Fruit fly (Drosophila melanogaster) whole organism, embryonic: ENCODE data around the gene D12.

Source experiments
- Antp ChIP-seq: fragments of 200-800 bp; sonication (Bioruptor generic); optimal IDR thresholded peaks from 3 replicates; lab custom pipeline; 2016; ENCODE audit warnings: missing biosample characterization, missing genetic modification characterization
- Atf3 ChIP-seq: fragments of 200-800 bp; sonication (Bioruptor generic); optimal IDR thresholded peaks from 3 replicates; lab custom pipeline; 2016; ENCODE audit warnings: missing biosample characterization, missing genetic modification characterization
- Atf6 ChIP-seq: fragments of 200-800 bp; sonication (Bioruptor generic); IDR thresholded peaks from 2 replicates; pipeline ENCODE4 v1.3.6; 2022; ENCODE audit warnings: missing biosample characterization, missing genetic modification characterization
- C15 ChIP-seq: fragments of 200-800 bp; sonication (Bioruptor generic); IDR thresholded peaks from 3 replicates; pipeline ENCODE4 v1.3.6; 2022; ENCODE audit warnings: missing biosample characterization, missing genetic modification characterization
- CG11696 ChIP-seq: fragments of 200-800 bp; sonication (Bioruptor generic); IDR thresholded peaks from 2 replicates; pipeline ENCODE4 v1.3.6; 2022; ENCODE audit warnings: missing biosample characterization, missing genetic modification characterization
- CG12942 ChIP-seq: fragments of 200-800 bp; sonication (Bioruptor generic); optimal IDR thresholded peaks from 3 replicates; lab custom pipeline; 2016; ENCODE audit warnings: missing biosample characterization, missing genetic modification characterization
- CG13624 ChIP-seq: fragments of 200-800 bp; sonication (Bioruptor generic); optimal IDR thresholded peaks from 2 replicates; lab custom pipeline; 2016; ENCODE audit warnings: missing biosample characterization, missing genetic modification characterization
- CG14014 ChIP-seq: fragments of 200-800 bp; sonication (Bioruptor generic); IDR thresholded peaks from 2 replicates; pipeline ENCODE4 v1.3.6; 2022; ENCODE audit warnings: missing biosample characterization, missing genetic modification characterization
- CG14710 ChIP-seq: fragments of 200-800 bp; sonication (Bioruptor generic); optimal IDR thresholded peaks from 3 replicates; lab custom pipeline; 2019; ENCODE audit warnings: missing biosample characterization, mild to moderate bottlenecking, missing genetic modification characterization, moderate library complexity
- CG17361 ChIP-seq: fragments of 200-800 bp; sonication (Bioruptor generic); IDR thresholded peaks from 3 replicates; pipeline ENCODE4 v1.3.6; 2022; ENCODE audit warnings: missing biosample characterization, missing genetic modification characterization
- CG17802 ChIP-seq: fragments of 200-800 bp; sonication (Bioruptor generic); optimal IDR thresholded peaks from 2 replicates; lab custom pipeline; 2018; ENCODE audit warnings: missing biosample characterization, mild to moderate bottlenecking, missing genetic modification characterization, moderate library complexity
- CG30431 ChIP-seq: fragments of 200-800 bp; sonication (Bioruptor generic); optimal IDR thresholded peaks from 2 replicates; lab custom pipeline; 2017; ENCODE audit warnings: missing biosample characterization, missing genetic modification characterization
- CG31441 ChIP-seq: fragments of 200-800 bp; sonication (Bioruptor generic); IDR thresholded peaks from 2 replicates; pipeline ENCODE4 v1.3.6; 2022; ENCODE audit warnings: missing biosample characterization, missing genetic modification characterization
- CG43689 ChIP-seq: fragments of 200-800 bp; sonication (Bioruptor generic); IDR thresholded peaks from 2 replicates; pipeline ENCODE4 v1.3.6; 2022; ENCODE audit warnings: missing biosample characterization, missing genetic modification characterization
- CG4424 ChIP-seq: fragments of 200-800 bp; sonication (Bioruptor generic); optimal IDR thresholded peaks from 3 replicates; lab custom pipeline; 2016; ENCODE audit warnings: missing biosample characterization, missing genetic modification characterization
- CG5245 ChIP-seq: fragments of 200-800 bp; sonication (Bioruptor generic); optimal IDR thresholded peaks from 3 replicates; lab custom pipeline; 2016; ENCODE audit warnings: missing biosample characterization, missing genetic modification characterization
- CG6683 ChIP-seq: fragments of 200-800 bp; sonication (Bioruptor generic); optimal IDR thresholded peaks from 2 replicates; lab custom pipeline; 2017; ENCODE audit warnings: missing biosample characterization, mild to moderate bottlenecking, missing genetic modification characterization, missing genetic modification reagents
- CG6854 ChIP-seq: fragments of 200-800 bp; sonication (Bioruptor generic); optimal IDR thresholded peaks from 3 replicates; lab custom pipeline; 2017; ENCODE audit warnings: missing biosample characterization, mild to moderate bottlenecking, missing genetic modification characterization
- CG7987 ChIP-seq: fragments of 200-800 bp; sonication (Bioruptor generic); optimal IDR thresholded peaks from 2 replicates; lab custom pipeline; 2018; ENCODE audit warnings: missing biosample characterization, mild to moderate bottlenecking, missing genetic modification characterization, moderate library complexity
- CG8290 ChIP-seq, 3 experiments: fragments of 200-800 bp; sonication (Bioruptor generic); optimal IDR thresholded peaks; 2 replicates each; lab custom pipeline; 2016 to 2019; ENCODE audit warnings: missing biosample characterization in 3 of 3, missing genetic modification characterization in 3 of 3, mild to moderate bottlenecking in 2 of 3, moderate library complexity in 1 of 3
- CG8478 ChIP-seq: fragments of >200 bp; optimal IDR thresholded peaks from 2 replicates; lab custom pipeline; 2018
- Dfd ChIP-seq, 2 experiments: fragments of >200 bp; optimal IDR thresholded peaks; 2 replicates each; lab custom pipeline; 2017; ENCODE audit warnings: missing biosample characterization in 2 of 2, missing genetic modification characterization in 2 of 2
- Eip74EF ChIP-seq, 2 experiments: fragments of 200-800 bp in 1 of 2; fragments of >200 bp in 1 of 2; sonication (Bioruptor generic) in 1 of 2; optimal IDR thresholded peaks; 2 replicates each; lab custom pipeline; 2017 to 2019; ENCODE audit warnings: missing biosample characterization in 2 of 2, missing genetic modification characterization in 2 of 2, mild to moderate bottlenecking in 1 of 2, moderate library complexity in 1 of 2
- Gug ChIP-seq: fragments of 200-800 bp; sonication (Bioruptor generic); IDR thresholded peaks from 4 replicates; pipeline ENCODE4 v1.3.6; 2022; ENCODE audit warnings: missing biosample characterization, missing genetic modification characterization
- HmgD ChIP-seq: fragments of 200-800 bp; sonication (Bioruptor generic); optimal IDR thresholded peaks from 3 replicates; lab custom pipeline; 2016; ENCODE audit warnings: missing biosample characterization, missing genetic modification characterization
- Lhr ChIP-seq: fragments of 200-800 bp; sonication (Bioruptor generic); optimal IDR thresholded peaks from 3 replicates; lab custom pipeline; 2017; ENCODE audit warnings: mild to moderate bottlenecking, missing biosample characterization, missing genetic modification reagents, missing genetic modification characterization
- Nf-YA ChIP-seq: fragments of 200-800 bp; sonication (Bioruptor generic); IDR thresholded peaks from 2 replicates; pipeline ENCODE4 v1.3.6; 2022; ENCODE audit warnings: missing biosample characterization, missing genetic modification characterization
- NfI ChIP-seq: fragments of 200-800 bp; sonication (Bioruptor generic); optimal IDR thresholded peaks from 3 replicates; lab custom pipeline; 2018; ENCODE audit warnings: missing biosample characterization, mild to moderate bottlenecking, missing genetic modification characterization, moderate library complexity
- Oli ChIP-seq: fragments of 200-800 bp; sonication (Bioruptor generic); optimal IDR thresholded peaks from 2 replicates; lab custom pipeline; 2018; ENCODE audit warnings: missing biosample characterization, mild to moderate bottlenecking, missing genetic modification characterization, moderate library complexity
- amos ChIP-seq: fragments of 200-800 bp; sonication (Bioruptor generic); IDR thresholded peaks from 2 replicates; pipeline ENCODE4 v1.3.6; 2022; ENCODE audit warnings: missing biosample characterization, missing genetic modification characterization; ENCODE audit not compliant: partially characterized antibody
- az2 ChIP-seq: fragments of 200-800 bp; sonication (Bioruptor generic); optimal IDR thresholded peaks from 3 replicates; lab custom pipeline; 2016; ENCODE audit warnings: missing biosample characterization, missing genetic modification characterization
- cad ChIP-seq: fragments of >200 bp; optimal IDR thresholded peaks from 2 replicates; lab custom pipeline; 2017; ENCODE audit warnings: missing biosample characterization, missing genetic modification characterization
- cwo ChIP-seq: fragments of 200-800 bp; sonication (Bioruptor generic); optimal IDR thresholded peaks from 3 replicates; lab custom pipeline; 2017; ENCODE audit warnings: missing biosample characterization, missing genetic modification characterization, mild to moderate bottlenecking, moderate library complexity, missing genetic modification reagents
- dan ChIP-seq: fragments of 200-800 bp; sonication (Bioruptor generic); IDR thresholded peaks from 2 replicates; pipeline ENCODE4 v1.3.6; 2022; ENCODE audit warnings: missing biosample characterization, missing genetic modification characterization
- dimm ChIP-seq: fragments of 200-800 bp; sonication (Bioruptor generic); IDR thresholded peaks from 2 replicates; pipeline ENCODE4 v1.3.6; 2022; ENCODE audit warnings: missing biosample characterization, missing genetic modification characterization
- emc ChIP-seq: fragments of 200-800 bp; sonication (Bioruptor generic); optimal IDR thresholded peaks from 2 replicates; lab custom pipeline; 2016; ENCODE audit warnings: missing biosample characterization, missing genetic modification characterization
- en ChIP-seq: fragments of 200-800 bp; sonication (Bioruptor generic); optimal IDR thresholded peaks from 2 replicates; lab custom pipeline; 2016; ENCODE audit warnings: missing biosample characterization, missing genetic modification characterization
- fd3F ChIP-seq: fragments of 200-800 bp; sonication (Bioruptor generic); optimal IDR thresholded peaks from 2 replicates; lab custom pipeline; 2018; ENCODE audit warnings: missing biosample characterization, mild to moderate bottlenecking, missing genetic modification characterization, moderate library complexity
- gsb ChIP-seq: fragments of 200-800 bp; sonication (Bioruptor generic); IDR thresholded peaks from 2 replicates; pipeline ENCODE4 v1.3.6; 2022; ENCODE audit warnings: missing biosample characterization, missing genetic modification characterization
- her ChIP-seq: fragments of 200-800 bp; sonication (Bioruptor generic); optimal IDR thresholded peaks from 2 replicates; lab custom pipeline; 2016; ENCODE audit warnings: missing biosample characterization, missing genetic modification characterization
- lab ChIP-seq: fragments of 200-800 bp; sonication (Bioruptor generic); optimal IDR thresholded peaks from 3 replicates; lab custom pipeline; 2017; ENCODE audit warnings: missing biosample characterization, missing genetic modification characterization, mild to moderate bottlenecking, moderate library complexity, missing genetic modification reagents
- luna ChIP-seq: fragments of 200-800 bp; sonication (Bioruptor generic); optimal IDR thresholded peaks from 2 replicates; lab custom pipeline; 2016; ENCODE audit warnings: missing biosample characterization, missing genetic modification characterization
- maf-S ChIP-seq: fragments of 200-800 bp; sonication (Bioruptor generic); optimal IDR thresholded peaks from 2 replicates; lab custom pipeline; 2016; ENCODE audit warnings: missing biosample characterization, missing genetic modification characterization
- oc ChIP-seq: fragments of 200-800 bp; sonication (Bioruptor generic); optimal IDR thresholded peaks from 2 replicates; lab custom pipeline; 2018; ENCODE audit warnings: missing biosample characterization, mild to moderate bottlenecking, missing genetic modification characterization, moderate library complexity
- pan ChIP-seq, 4 experiments: fragments of >200 bp in 3 of 4; fragments of 200-800 bp in 1 of 4; sonication (Bioruptor generic) in 1 of 4; optimal IDR thresholded peaks in 3 of 4; IDR thresholded peaks in 1 of 4; 2 replicates each; pipeline versions ENCODE4 v1.3.6 to Lab custom; 2017 to 2022; ENCODE audit warnings: missing biosample characterization in 2 of 4, missing genetic modification characterization in 2 of 4, mixed read lengths in 1 of 4
- phol ChIP-seq: fragments of 200-800 bp; sonication (Bioruptor generic); optimal IDR thresholded peaks from 3 replicates; lab custom pipeline; 2018; ENCODE audit warnings: missing biosample characterization, mild to moderate bottlenecking, missing genetic modification characterization, moderate library complexity
- pnt ChIP-seq: fragments of 200-800 bp; sonication (Bioruptor generic); optimal IDR thresholded peaks from 3 replicates; lab custom pipeline; 2016; ENCODE audit warnings: missing biosample characterization, missing genetic modification characterization
- seq ChIP-seq: fragments of 200-800 bp; sonication (Bioruptor generic); IDR thresholded peaks from 2 replicates; pipeline ENCODE4 v1.3.6; 2022; ENCODE audit warnings: missing biosample characterization, missing genetic modification characterization
- sim ChIP-seq: fragments of 200-800 bp; sonication (Bioruptor generic); IDR thresholded peaks from 2 replicates; pipeline ENCODE4 v1.3.6; 2022; ENCODE audit warnings: missing biosample characterization, missing genetic modification characterization
- tin ChIP-seq: fragments of 200-800 bp; sonication (Bioruptor generic); optimal IDR thresholded peaks from 3 replicates; lab custom pipeline; 2016; ENCODE audit warnings: missing biosample characterization, missing genetic modification characterization
- usp ChIP-seq: fragments of >200 bp; optimal IDR thresholded peaks from 2 replicates; lab custom pipeline; 2017; ENCODE audit warnings: missing biosample characterization, missing genetic modification characterization
- wor ChIP-seq: fragments of 200-800 bp; sonication (Bioruptor generic); IDR thresholded peaks from 2 replicates; pipeline ENCODE4 v1.3.6; 2022; ENCODE audit warnings: missing biosample characterization, missing genetic modification characterization

Gene D12

DNA sequence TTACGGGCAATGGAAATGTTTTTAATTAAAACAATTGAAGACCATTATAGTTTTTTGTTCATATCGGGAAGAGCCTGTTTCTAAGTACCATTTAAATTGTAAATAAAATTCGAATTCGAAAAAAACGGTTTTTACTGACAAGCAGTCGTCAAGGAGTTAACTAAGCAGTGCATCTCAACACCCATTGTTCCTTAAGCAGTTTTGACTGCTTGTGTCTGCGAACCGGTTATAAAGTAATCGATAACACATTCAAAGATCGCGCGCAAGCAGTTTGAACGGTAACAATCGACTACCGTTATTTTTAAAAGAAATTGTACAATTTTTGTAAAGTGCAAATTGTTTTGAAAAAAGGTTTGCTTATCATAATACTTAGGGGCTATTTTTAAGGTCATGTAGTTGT lies 40.8 kb upstream of the D12 start (continued):
- TF ChIP-seq CG12942 (GFP tag; lab: Kevin White, UChicago) = no peak
- no peak for TF ChIP-seq pan (optimal IDR thresholded peaks at IDR 0.05; lab: Kevin White, UChicago)
- TF ChIP-seq pan (GFP tag; optimal IDR thresholded peaks at IDR 0.05 in 1 of 2, IDR thresholded peaks at IDR 0.05 in 1 of 2) = no peak
- peak; percentile 5 for TF ChIP-seq CG13624
- peak; percentile 3 for TF ChIP-seq maf-S (GFP tag; lab: Kevin White, UChicago)
- no peak for TF ChIP-seq NfI (GFP tag; lab: Kevin White, UChicago)
- TF ChIP-seq gsb = no peak
- TF ChIP-seq Lhr (GFP tag; lab: Kevin White, UChicago) = peak; percentile 87
- TF ChIP-seq C15 (GFP tag; lab: Robert Waterston, UW) = no peak
- peak in 1 of 2 experiments; percentile 90 for TF ChIP-seq Eip74EF (GFP tag; optimal IDR thresholded peaks at IDR 0.05; lab: Kevin White, UChicago)
- TF ChIP-seq en = no peak
- TF ChIP-seq CG30431 (GFP tag; lab: Kevin White, UChicago) = no peak
- peak in 1 of 2 experiments; percentile 98 for TF ChIP-seq Dfd (GFP tag; optimal IDR thresholded peaks at IDR 0.05; lab: Kevin White, UChicago)
- no peak for TF ChIP-seq lab (GFP tag; lab: Kevin White, UChicago)
- no peak for TF ChIP-seq cad
- no peak for TF ChIP-seq CG6683
- no peak for TF ChIP-seq sim (GFP tag; lab: Robert Waterston, UW)
- no peak for TF ChIP-seq CG17361 (GFP tag; lab: Robert Waterston, UW)
- TF ChIP-seq CG8290 (GFP tag; optimal IDR thresholded peaks at IDR 0.05; lab: Kevin White, UChicago) = peak; percentile 82
- peak in 1 of 2 experiments; percentile 10 for TF ChIP-seq CG8290 (tag; optimal IDR thresholded peaks at IDR 0.05; lab: Kevin White, UChicago)
- TF ChIP-seq luna = no peak
- TF ChIP-seq CG17802 = no peak
- TF ChIP-seq dimm (GFP tag; lab: Robert Waterston, UW) = no peak
- TF ChIP-seq Atf6 (GFP tag; lab: Robert Waterston, UW) = no peak
- TF ChIP-seq emc (GFP tag; lab: Kevin White, UChicago) = no peak
- no peak for TF ChIP-seq Antp (GFP tag; lab: Kevin White, UChicago)
- no peak for TF ChIP-seq Atf3 (GFP tag; lab: Kevin White, UChicago)
- no peak for TF ChIP-seq oc (tag; lab: Kevin White, UChicago)
- TF ChIP-seq CG4424 = no peak
- TF ChIP-seq CG31441 (GFP tag; lab: Robert Waterston, UW) = no peak
- no peak for TF ChIP-seq seq (GFP tag; lab: Robert Waterston, UW)
- TF ChIP-seq CG8478 (lab: Kevin White, UChicago) = peak; percentile 87
- no peak for TF ChIP-seq Oli (tag; lab: Kevin White, UChicago)
- TF ChIP-seq CG5245 (GFP tag; lab: Kevin White, UChicago) = no peak
- TF ChIP-seq CG43689 (GFP tag; lab: Robert Waterston, UW) = no peak
- TF ChIP-seq tin (GFP tag; lab: Kevin White, UChicago) = no peak
- no peak for TF ChIP-seq pnt (GFP tag; lab: Kevin White, UChicago)
- peak; percentile 55 for TF ChIP-seq CG14710 (tag; lab: Kevin White, UChicago)
- no peak for TF ChIP-seq fd3F (GFP tag; lab: Kevin White, UChicago)
- TF ChIP-seq her (GFP tag; lab: Kevin White, UChicago) = no peak
- no peak for TF ChIP-seq az2 (GFP tag; lab: Kevin White, UChicago)
- TF ChIP-seq usp (GFP tag; lab: Kevin White, UChicago) = no peak
- no peak for TF ChIP-seq dan
- no peak for TF ChIP-seq CG7987 (GFP tag; lab: Kevin White, UChicago)
- no peak for TF ChIP-seq CG11696 (GFP tag; lab: Robert Waterston, UW)
- TF ChIP-seq Nf-YA (GFP tag; lab: Robert Waterston, UW) = no peak
- no peak for TF ChIP-seq cwo (GFP tag; lab: Kevin White, UChicago)
- TF ChIP-seq CG14014 (GFP tag; lab: Robert Waterston, UW) = no peak
- no peak for TF ChIP-seq Gug (GFP tag; lab: Robert Waterston, UW)
- TF ChIP-seq CG6854 (GFP tag; lab: Kevin White, UChicago) = no peak
- TF ChIP-seq amos (GFP tag; lab: Robert Waterston, UW) = peak; percentile 65
- TF ChIP-seq phol (tag; lab: Kevin White, UChicago) = peak; percentile 51
- TF ChIP-seq HmgD = peak; percentile 84
- no peak for TF ChIP-seq wor (GFP tag; lab: Robert Waterston, UW)
